Fruit fly (Drosophila melanogaster) whole organism, embryonic: ENCODE results near the gene CG4709.

Source experiments
- Antp ChIP-seq: fragments of 200-800 bp; sonication (Bioruptor generic); optimal IDR thresholded peaks from 3 replicates; lab custom pipeline; 2016; ENCODE audit warnings: missing biosample characterization, missing genetic modification characterization
- B-H2 ChIP-seq: fragments of 200-800 bp; sonication (Bioruptor generic); optimal IDR thresholded peaks from 2 replicates; lab custom pipeline; 2018; ENCODE audit warnings: missing biosample characterization, mild to moderate bottlenecking, missing genetic modification characterization
- CG10267 ChIP-seq: fragments of 200-800 bp; sonication (Bioruptor generic); optimal IDR thresholded peaks from 2 replicates; lab custom pipeline; 2018; ENCODE audit warnings: missing biosample characterization, mild to moderate bottlenecking, missing genetic modification characterization, moderate library complexity
- CG10959 ChIP-seq: fragments of 200-800 bp; sonication (Bioruptor generic); IDR thresholded peaks from 2 replicates; pipeline ENCODE4 v1.3.6; 2022; ENCODE audit warnings: missing biosample characterization, missing genetic modification characterization
- CG13123 ChIP-seq: fragments of 200-800 bp; sonication (Bioruptor generic); optimal IDR thresholded peaks from 2 replicates; lab custom pipeline; 2016; ENCODE audit warnings: missing biosample characterization, missing genetic modification characterization
- CG13287 ChIP-seq: fragments of 200-800 bp; sonication (Bioruptor generic); IDR thresholded peaks from 2 replicates; pipeline ENCODE4 v1.3.6; 2022; ENCODE audit warnings: missing biosample characterization, missing genetic modification characterization; ENCODE audit not compliant: partially characterized antibody
- CG14965 ChIP-seq: fragments of 200-800 bp; sonication (Bioruptor generic); optimal IDR thresholded peaks from 2 replicates; lab custom pipeline; 2016; ENCODE audit warnings: missing biosample characterization, missing genetic modification characterization, borderline replicate concordance
- CG16813 ChIP-seq: fragments of 200-800 bp; sonication (Bioruptor generic); IDR thresholded peaks from 3 replicates; pipeline ENCODE4 v1.3.6; 2022; ENCODE audit warnings: missing biosample characterization, missing genetic modification characterization; ENCODE audit not compliant: partially characterized antibody
- CG16815 ChIP-seq: fragments of 200-800 bp; sonication (Bioruptor generic); optimal IDR thresholded peaks from 3 replicates; lab custom pipeline; 2017; ENCODE audit warnings: missing biosample characterization, mild to moderate bottlenecking, missing genetic modification characterization
- CG2202 ChIP-seq: fragments of 200-800 bp; sonication (Bioruptor generic); optimal IDR thresholded peaks from 2 replicates; lab custom pipeline; 2018; ENCODE audit warnings: missing biosample characterization, mild to moderate bottlenecking, missing genetic modification characterization
- CG2875 ChIP-seq: fragments of 200-800 bp; sonication (Bioruptor generic); optimal IDR thresholded peaks from 2 replicates; lab custom pipeline; 2017; ENCODE audit warnings: missing biosample characterization, mild to moderate bottlenecking, missing genetic modification characterization, missing genetic modification reagents
- CG2889 ChIP-seq: fragments of 200-800 bp; sonication (Bioruptor generic); IDR thresholded peaks from 3 replicates; pipeline ENCODE4 v1.3.6; 2022; ENCODE audit warnings: missing biosample characterization, missing genetic modification characterization
- CG3163 ChIP-seq: fragments of 200-800 bp; sonication (Bioruptor generic); optimal IDR thresholded peaks from 3 replicates; lab custom pipeline; 2016; ENCODE audit warnings: missing biosample characterization, missing genetic modification characterization
- CG32532 ChIP-seq: fragments of 200-800 bp; sonication (Bioruptor generic); IDR thresholded peaks from 2 replicates; pipeline ENCODE4 v1.3.6; 2022; ENCODE audit warnings: missing biosample characterization, missing genetic modification characterization
- CG34376 ChIP-seq: fragments of 200-800 bp; sonication (Bioruptor generic); optimal IDR thresholded peaks from 2 replicates; lab custom pipeline; 2018; ENCODE audit warnings: missing biosample characterization, mild to moderate bottlenecking, missing genetic modification characterization
- CG3847 ChIP-seq: fragments of 200-800 bp; sonication (Bioruptor generic); IDR thresholded peaks from 2 replicates; pipeline ENCODE4 v1.3.6; 2022; ENCODE audit warnings: missing biosample characterization, missing genetic modification characterization
- CG7556 ChIP-seq: fragments of 200-800 bp; sonication (Bioruptor generic); optimal IDR thresholded peaks from 2 replicates; lab custom pipeline; 2017; ENCODE audit warnings: missing biosample characterization, mild to moderate bottlenecking, missing genetic modification characterization
- CG7745 ChIP-seq: fragments of 200-800 bp; sonication (Bioruptor generic); optimal IDR thresholded peaks from 2 replicates; lab custom pipeline; 2018; ENCODE audit warnings: missing biosample characterization, mild to moderate bottlenecking, missing genetic modification characterization, moderate library complexity
- CG7928 ChIP-seq: fragments of 200-800 bp; sonication (Bioruptor generic); optimal IDR thresholded peaks from 2 replicates; lab custom pipeline; 2017; ENCODE audit warnings: missing biosample characterization, mild to moderate bottlenecking, missing genetic modification characterization
- CG8089 ChIP-seq: fragments of 200-800 bp; sonication (Bioruptor generic); optimal IDR thresholded peaks from 3 replicates; lab custom pipeline; 2016; ENCODE audit warnings: missing biosample characterization, missing genetic modification characterization
- CG8290 ChIP-seq, 3 experiments: fragments of 200-800 bp; sonication (Bioruptor generic); optimal IDR thresholded peaks; 2 replicates each; lab custom pipeline; 2016 to 2019; ENCODE audit warnings: missing biosample characterization in 3 of 3, missing genetic modification characterization in 3 of 3, mild to moderate bottlenecking in 2 of 3, moderate library complexity in 1 of 3
- Chrac-16 ChIP-seq: fragments of 200-800 bp; sonication (Bioruptor generic); optimal IDR thresholded peaks from 3 replicates; lab custom pipeline; 2016; ENCODE audit warnings: missing biosample characterization, missing genetic modification characterization
- Dad ChIP-seq: fragments of 200-800 bp; sonication (Bioruptor generic); optimal IDR thresholded peaks from 3 replicates; lab custom pipeline; 2016; ENCODE audit warnings: missing biosample characterization, missing genetic modification characterization
- Dfd ChIP-seq, 2 experiments: fragments of >200 bp; optimal IDR thresholded peaks; 2 replicates each; lab custom pipeline; 2017; ENCODE audit warnings: missing biosample characterization in 2 of 2, missing genetic modification characterization in 2 of 2
- Dll ChIP-seq: fragments of 200-800 bp; sonication (Bioruptor generic); IDR thresholded peaks from 4 replicates; pipeline ENCODE4 v1.3.6; 2022; ENCODE audit warnings: missing biosample characterization, missing genetic modification characterization; ENCODE audit not compliant: partially characterized antibody
- Elba2 ChIP-seq: fragments of 200-800 bp; sonication (Bioruptor generic); optimal IDR thresholded peaks from 3 replicates; lab custom pipeline; 2016; ENCODE audit warnings: missing biosample characterization, missing genetic modification characterization
- Ets65A ChIP-seq: fragments of 200-800 bp; sonication (Bioruptor generic); peaks from one replicate; lab custom pipeline; 2016; ENCODE audit warnings: missing biosample characterization, missing genetic modification characterization
- Gug ChIP-seq: fragments of 200-800 bp; sonication (Bioruptor generic); IDR thresholded peaks from 4 replicates; pipeline ENCODE4 v1.3.6; 2022; ENCODE audit warnings: missing biosample characterization, missing genetic modification characterization
- Hmx ChIP-seq: fragments of 200-800 bp; sonication (Bioruptor generic); optimal IDR thresholded peaks from 2 replicates; lab custom pipeline; 2016; ENCODE audit warnings: missing biosample characterization, missing genetic modification characterization
- Lhr ChIP-seq: fragments of 200-800 bp; sonication (Bioruptor generic); optimal IDR thresholded peaks from 3 replicates; lab custom pipeline; 2017; ENCODE audit warnings: mild to moderate bottlenecking, missing biosample characterization, missing genetic modification reagents, missing genetic modification characterization
- Mes4 ChIP-seq: fragments of 200-800 bp; sonication (Bioruptor generic); optimal IDR thresholded peaks from 2 replicates; lab custom pipeline; 2016; ENCODE audit warnings: missing biosample characterization, missing genetic modification characterization
- NC2β ChIP-seq: fragments of 200-800 bp; sonication (Bioruptor generic); optimal IDR thresholded peaks from 2 replicates; lab custom pipeline; 2016; ENCODE audit warnings: missing biosample characterization, missing genetic modification characterization
- Ptx1 ChIP-seq: fragments of 200-800 bp; sonication (Bioruptor generic); IDR thresholded peaks from 2 replicates; pipeline ENCODE4 v1.3.6; 2022; ENCODE audit warnings: missing biosample characterization, missing genetic modification characterization
- Trl ChIP-seq, 3 experiments: fragments of >200 bp in 2 of 3; fragments of 200-800 bp in 1 of 3; sonication (Bioruptor generic) in 1 of 3; optimal IDR thresholded peaks; 2 replicates in 1 of 3; 3 replicates in 2 of 3; lab custom pipeline; 2016 to 2017; ENCODE audit warnings: missing biosample characterization in 1 of 3, missing genetic modification characterization in 1 of 3
- ac ChIP-seq: fragments of 200-800 bp; sonication (Bioruptor generic); optimal IDR thresholded peaks from 3 replicates; lab custom pipeline; 2017; ENCODE audit warnings: missing biosample characterization, mild to moderate bottlenecking, missing genetic modification characterization
- ase ChIP-seq: fragments of 200-800 bp; sonication (Bioruptor generic); IDR thresholded peaks from 3 replicates; pipeline ENCODE4 v1.3.6; 2022; ENCODE audit warnings: missing biosample characterization, missing genetic modification characterization
- cad ChIP-seq: fragments of >200 bp; optimal IDR thresholded peaks from 2 replicates; lab custom pipeline; 2017; ENCODE audit warnings: missing biosample characterization, missing genetic modification characterization
- dan ChIP-seq: fragments of 200-800 bp; sonication (Bioruptor generic); IDR thresholded peaks from 2 replicates; pipeline ENCODE4 v1.3.6; 2022; ENCODE audit warnings: missing biosample characterization, missing genetic modification characterization
- disco-r ChIP-seq: fragments of 200-800 bp; sonication (Bioruptor generic); optimal IDR thresholded peaks from 2 replicates; lab custom pipeline; 2016; ENCODE audit warnings: missing biosample characterization, missing genetic modification characterization
- inv ChIP-seq: fragments of 200-800 bp; sonication (Bioruptor generic); IDR thresholded peaks from 2 replicates; pipeline ENCODE4 v1.3.6; 2022; ENCODE audit warnings: missing biosample characterization, missing genetic modification characterization; ENCODE audit not compliant: partially characterized antibody
- lab ChIP-seq: fragments of 200-800 bp; sonication (Bioruptor generic); optimal IDR thresholded peaks from 3 replicates; lab custom pipeline; 2017; ENCODE audit warnings: missing biosample characterization, missing genetic modification characterization, mild to moderate bottlenecking, moderate library complexity, missing genetic modification reagents
- lilli ChIP-seq: fragments of 200-800 bp; sonication (Bioruptor generic); optimal IDR thresholded peaks from 3 replicates; lab custom pipeline; 2016; ENCODE audit warnings: missing biosample characterization, missing genetic modification characterization
- lola ChIP-seq, 3 experiments: fragments of >200 bp in 2 of 3; fragments of 200-800 bp in 1 of 3; sonication (Bioruptor generic) in 1 of 3; optimal IDR thresholded peaks; 2 replicates each; lab custom pipeline; 2017 to 2019; ENCODE audit warnings: missing biosample characterization in 3 of 3, missing genetic modification characterization in 3 of 3, mild to moderate bottlenecking in 1 of 3, moderate library complexity in 1 of 3
- nmo ChIP-seq: fragments of 200-800 bp; sonication (Bioruptor generic); optimal IDR thresholded peaks from 2 replicates; lab custom pipeline; 2018; ENCODE audit warnings: missing biosample characterization, mild to moderate bottlenecking, missing genetic modification characterization, moderate library complexity
- p53 ChIP-seq: fragments of 200-800 bp; sonication (Bioruptor generic); optimal IDR thresholded peaks from 2 replicates; lab custom pipeline; 2016; ENCODE audit warnings: missing biosample characterization, missing genetic modification characterization
- pros ChIP-seq: fragments of 200-800 bp; sonication (Bioruptor generic); optimal IDR thresholded peaks from 3 replicates; lab custom pipeline; 2019; ENCODE audit warnings: missing biosample characterization, mild to moderate bottlenecking, missing genetic modification characterization, moderate library complexity
- row ChIP-seq: fragments of 200-800 bp; sonication (Bioruptor generic); IDR thresholded peaks from 3 replicates; pipeline ENCODE4 v1.3.6; 2022; ENCODE audit warnings: missing biosample characterization, missing genetic modification characterization
- shn ChIP-seq: fragments of 200-800 bp; sonication (Bioruptor generic); optimal IDR thresholded peaks from 3 replicates; lab custom pipeline; 2016; ENCODE audit warnings: missing biosample characterization, missing genetic modification characterization
- slou ChIP-seq: fragments of 200-800 bp; sonication (Bioruptor generic); optimal IDR thresholded peaks from 3 replicates; lab custom pipeline; 2016; ENCODE audit warnings: missing biosample characterization, missing genetic modification characterization
- sna ChIP-seq: fragments of 200-800 bp; sonication (Bioruptor generic); IDR thresholded peaks from 2 replicates; pipeline ENCODE4 v1.3.6; 2022; ENCODE audit warnings: missing biosample characterization, missing genetic modification characterization; ENCODE audit not compliant: partially characterized antibody
- tap ChIP-seq: fragments of 200-800 bp; optimal IDR thresholded peaks from 3 replicates; lab custom pipeline; 2019; ENCODE audit warnings: missing biosample characterization, mild to moderate bottlenecking, missing genetic modification characterization, moderate library complexity

Gene CG4709

DNA sequence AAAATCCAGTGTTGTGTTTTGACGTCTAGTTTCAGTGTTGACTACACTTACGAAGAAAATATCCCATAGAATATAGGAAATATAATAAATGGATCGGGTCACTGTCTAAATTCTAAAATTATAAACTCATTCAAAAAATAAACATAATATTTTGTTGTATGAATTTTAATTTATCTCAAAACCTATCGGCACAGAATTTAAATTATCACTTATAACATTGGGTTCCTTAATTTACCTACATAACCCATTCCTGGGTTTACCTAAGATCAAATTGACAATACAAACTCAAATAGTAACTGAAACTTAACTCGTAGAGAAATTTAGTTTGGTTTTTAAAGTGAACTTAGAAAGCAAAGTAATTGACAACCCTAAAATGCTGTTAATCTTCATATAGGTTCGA, 42.4 kb downstream of the CG4709 start (continued):
- peak; percentile 28 for TF ChIP-seq Chrac-16 (GFP tag; lab: Kevin White, UChicago)
- peak; percentile 55 for TF ChIP-seq Ets65A (GFP tag; lab: Kevin White, UChicago)
- no peak for TF ChIP-seq inv
- no peak for TF ChIP-seq CG2202 (tag; lab: Kevin White, UChicago)
- no peak for TF ChIP-seq CG14965 (GFP tag; lab: Kevin White, UChicago)
- TF ChIP-seq Lhr (GFP tag; lab: Kevin White, UChicago) = peak; percentile 10
- peak; percentile 45 for TF ChIP-seq CG7556 (GFP tag; lab: Kevin White, UChicago)
- no peak for TF ChIP-seq sna
- TF ChIP-seq CG3847 (GFP tag; lab: Robert Waterston, UW) = no peak
- no peak for TF ChIP-seq Mes4
- TF ChIP-seq tap (tag; lab: Kevin White, UChicago) = no peak
- TF ChIP-seq CG34376 = no peak
- no peak for TF ChIP-seq lab (GFP tag; lab: Kevin White, UChicago)
- TF ChIP-seq row (GFP tag; lab: Robert Waterston, UW) = peak; percentile 53; the same call in 1 of the 3 replicates
- no peak for TF ChIP-seq CG7745 (tag; lab: Kevin White, UChicago)
- TF ChIP-seq CG8089 = no peak
- TF ChIP-seq CG16815 (GFP tag; lab: Kevin White, UChicago) = peak; percentile 40
- no peak for TF ChIP-seq CG32532
- TF ChIP-seq CG10959 (GFP tag; lab: Robert Waterston, UW) = no peak
- no peak for TF ChIP-seq ac (GFP tag; lab: Kevin White, UChicago)
- TF ChIP-seq cad (GFP tag; lab: Kevin White, UChicago) = no peak
- no peak for TF ChIP-seq Trl (optimal IDR thresholded peaks at IDR 0.05; lab: Kevin White, UChicago)
- no peak for TF ChIP-seq Trl (GFP tag; optimal IDR thresholded peaks at IDR 0.05; lab: Kevin White, UChicago)
- TF ChIP-seq CG7928 (GFP tag; lab: Kevin White, UChicago) = no peak
- no peak for TF ChIP-seq Elba2 (GFP tag; lab: Kevin White, UChicago)
- no peak for TF ChIP-seq Antp
- TF ChIP-seq Dll = no peak
- no peak for TF ChIP-seq CG16813
- TF ChIP-seq NC2β (GFP tag; lab: Kevin White, UChicago) = no peak
- TF ChIP-seq CG2889 (GFP tag; lab: Robert Waterston, UW) = no peak
- no peak for TF ChIP-seq Dad (GFP tag; lab: Kevin White, UChicago)
- peak in 1 of 3 experiments; percentile 55 for TF ChIP-seq lola (GFP tag; optimal IDR thresholded peaks at IDR 0.05; lab: Kevin White, UChicago)
- TF ChIP-seq CG3163 (GFP tag; lab: Kevin White, UChicago) = no peak
- TF ChIP-seq CG8290 (GFP tag; optimal IDR thresholded peaks at IDR 0.05; lab: Kevin White, UChicago) = no peak
- TF ChIP-seq CG8290 (tag; optimal IDR thresholded peaks at IDR 0.05; lab: Kevin White, UChicago) = peak in 1 of 2 experiments; percentile 68
- no peak for TF ChIP-seq shn (GFP tag; lab: Kevin White, UChicago)
- no peak for TF ChIP-seq CG2875 (GFP tag; lab: Kevin White, UChicago)
- TF ChIP-seq CG10267 (tag; lab: Kevin White, UChicago) = peak; percentile 87
- no peak for TF ChIP-seq disco-r (GFP tag; lab: Kevin White, UChicago)
- peak; percentile 40 for TF ChIP-seq lilli
- TF ChIP-seq dan (GFP tag; lab: Robert Waterston, UW) = no peak
- TF ChIP-seq slou (GFP tag; lab: Kevin White, UChicago) = no peak
- TF ChIP-seq pros (GFP tag; lab: Kevin White, UChicago) = no peak
- TF ChIP-seq Dfd (GFP tag; optimal IDR thresholded peaks at IDR 0.05; lab: Kevin White, UChicago) = no peak
- TF ChIP-seq CG13123 (GFP tag; lab: Kevin White, UChicago) = no peak
- TF ChIP-seq nmo (GFP tag; lab: Kevin White, UChicago) = peak; percentile 34
- TF ChIP-seq p53 (GFP tag; lab: Kevin White, UChicago) = no peak
- TF ChIP-seq Ptx1 (GFP tag; lab: Robert Waterston, UW) = no peak
- no peak for TF ChIP-seq Hmx (GFP tag; lab: Kevin White, UChicago)
- TF ChIP-seq CG13287 (GFP tag; lab: Robert Waterston, UW) = no peak
- no peak for TF ChIP-seq ase (GFP tag; lab: Robert Waterston, UW)
- no peak for TF ChIP-seq Gug
- TF ChIP-seq B-H2 (GFP tag; lab: Kevin White, UChicago) = no peak
